Worm (Caenorhabditis elegans) whole organism, young adult: ENCODE data around the gene C39B5.2.
A peak's percentile ranks its signal among the peaks of the same experiment; 100 is the strongest.

Source experiments
- F22D6.2 ChIP-seq: sonication (generic microtip); optimal IDR thresholded peaks from 2 replicates; lab custom pipeline; 2016; ENCODE audit warnings: mild to moderate bottlenecking, missing genetic modification characterization, missing compliant biosample characterization
- F33H1.4 ChIP-seq: fragments of 200-800 bp; sonication (Bioruptor generic); IDR thresholded peaks from 2 replicates; pipeline ENCODE4 v1.3.6; 2022; ENCODE audit warnings: missing genetic modification reagents, missing genetic modification characterization, missing compliant biosample characterization
- F37B4.10 ChIP-seq: fragments of 200-800 bp; sonication (Bioruptor generic); IDR thresholded peaks from 2 replicates; pipeline ENCODE4 v1.3.6; 2022; ENCODE audit warnings: missing genetic modification characterization, missing compliant biosample characterization
- F52B5.7 ChIP-seq: sonication (generic microtip); optimal IDR thresholded peaks from 2 replicates; lab custom pipeline; 2016; ENCODE audit warnings: mild to moderate bottlenecking, missing genetic modification characterization, missing compliant biosample characterization
- F55B11.4 ChIP-seq: sonication (generic microtip); optimal IDR thresholded peaks from 2 replicates; lab custom pipeline; 2016; ENCODE audit warnings: missing compliant biosample characterization, missing genetic modification characterization, borderline replicate concordance; ENCODE audit not compliant: insufficient read depth
- F57A8.1 ChIP-seq: fragments of 200-800 bp; sonication (Bioruptor generic); optimal IDR thresholded peaks from 2 replicates; lab custom pipeline; 2018; ENCODE audit warnings: mild to moderate bottlenecking, missing genetic modification characterization, moderate library complexity, missing compliant biosample characterization
- F57C9.4 ChIP-seq: sonication (generic microtip); optimal IDR thresholded peaks from 2 replicates; lab custom pipeline; 2017; ENCODE audit warnings: mild to moderate bottlenecking, missing genetic modification characterization, missing compliant biosample characterization
- K11D2.4 ChIP-seq: fragments of 200-800 bp; sonication (Bioruptor generic); IDR thresholded peaks from 2 replicates; pipeline ENCODE4 v1.3.6; 2022; ENCODE audit warnings: missing genetic modification reagents, missing genetic modification characterization, missing compliant biosample characterization
- K12H6.12 ChIP-seq: fragments of 200-800 bp; sonication (Bioruptor generic); optimal IDR thresholded peaks from 2 replicates; lab custom pipeline; 2018; ENCODE audit warnings: mild to moderate bottlenecking, missing genetic modification characterization, missing compliant biosample characterization
- Y53F4B.3 ChIP-seq: fragments of 200-800 bp; sonication (Bioruptor generic); IDR thresholded peaks from 2 replicates; pipeline ENCODE4 v1.3.6; 2022; ENCODE audit warnings: missing genetic modification reagents, missing genetic modification characterization, missing compliant biosample characterization
- aptf-2 ChIP-seq: fragments of 200-800 bp; sonication (Bioruptor generic); conservative IDR thresholded peaks from 2 replicates; pipeline ENCODE4 v1.3.6; 2022; ENCODE audit warnings: missing genetic modification reagents, missing genetic modification characterization, missing compliant biosample characterization
- atf-7 ChIP-seq: sonication (generic microtip); optimal IDR thresholded peaks from 2 replicates; lab custom pipeline; 2017; ENCODE audit warnings: mild to moderate bottlenecking, missing genetic modification characterization, missing compliant biosample characterization
- cebp-1 ChIP-seq, 2 experiments: fragments of 200-800 bp in 1 of 2; sonication (Bioruptor generic) in 1 of 2; sonication (generic microtip) in 1 of 2; IDR thresholded peaks in 1 of 2; optimal IDR thresholded peaks in 1 of 2; 2 replicates each; pipeline versions ENCODE4 v1.3.6 to Lab custom; 2017 to 2022; ENCODE audit warnings: missing compliant biosample characterization in 2 of 2, missing genetic modification characterization in 2 of 2, mild to moderate bottlenecking in 1 of 2, missing genetic modification reagents in 1 of 2, moderate library complexity in 1 of 2
- cebp-2 ChIP-seq: fragments of 200-800 bp; sonication (Bioruptor generic); IDR thresholded peaks from 2 replicates; pipeline ENCODE4 v1.3.6; 2022; ENCODE audit warnings: missing genetic modification characterization, missing compliant biosample characterization
- die-1 ChIP-seq: sonication (generic microtip); optimal IDR thresholded peaks from 2 replicates; lab custom pipeline; 2016; ENCODE audit warnings: missing genotype, mild to moderate bottlenecking, missing genetic modification characterization, missing compliant biosample characterization
- dpl-1 ChIP-seq: fragments of 150-350 bp; optimal IDR thresholded peaks from 2 replicates; lab custom pipeline; 2014; ENCODE audit warnings: missing biosample characterization, missing genetic modification reagents, missing genetic modification characterization
- egl-44 ChIP-seq: fragments of 200-800 bp; sonication (Bioruptor generic); IDR thresholded peaks from 2 replicates; pipeline ENCODE4 v1.3.6; 2022; ENCODE audit warnings: missing genetic modification reagents, missing genetic modification characterization, missing compliant biosample characterization
- hlh-26 ChIP-seq: fragments of 200-800 bp; sonication (Bioruptor generic); conservative IDR thresholded peaks from 2 replicates; pipeline ENCODE4 v1.3.6; 2022; ENCODE audit warnings: missing genetic modification reagents, missing genetic modification characterization, missing compliant biosample characterization
- lin-26 ChIP-seq: fragments of 200-800 bp; sonication (Bioruptor generic); IDR thresholded peaks from 2 replicates; pipeline ENCODE4 v1.3.6; 2022; ENCODE audit warnings: missing genetic modification reagents, missing genetic modification characterization, missing compliant biosample characterization
- lin-40 ChIP-seq: sonication (generic microtip); optimal IDR thresholded peaks from 2 replicates; lab custom pipeline; 2016; ENCODE audit warnings: missing genetic modification characterization, mild to moderate bottlenecking, missing compliant biosample characterization, missing genotype, missing genetic modification reagents
- lir-1 ChIP-seq: fragments of 200-800 bp; sonication (Bioruptor generic); conservative IDR thresholded peaks from 2 replicates; pipeline ENCODE4 v1.3.6; 2022; ENCODE audit warnings: missing genetic modification reagents, missing genetic modification characterization, missing compliant biosample characterization
- madf-8 ChIP-seq: fragments of 200-800 bp; sonication (Bioruptor generic); conservative IDR thresholded peaks from 2 replicates; pipeline ENCODE4 v1.3.6; 2022; ENCODE audit warnings: missing genetic modification reagents, missing genetic modification characterization, missing compliant biosample characterization
- mcd-1 ChIP-seq: fragments of 200-800 bp; sonication (Bioruptor generic); IDR thresholded peaks from 2 replicates; pipeline ENCODE4 v1.3.6; 2022; ENCODE audit warnings: missing genetic modification reagents, missing genetic modification characterization, missing compliant biosample characterization
- mxl-1 ChIP-seq: sonication (generic microtip); optimal IDR thresholded peaks from 2 replicates; lab custom pipeline; 2016; ENCODE audit warnings: missing genetic modification characterization, missing compliant biosample characterization
- nhr-80 ChIP-seq: sonication (generic microtip); optimal IDR thresholded peaks from 2 replicates; lab custom pipeline; 2016; ENCODE audit warnings: missing genetic modification characterization, missing compliant biosample characterization
- pbrm-1 ChIP-seq: fragments of 200-800 bp; sonication (Bioruptor generic); IDR thresholded peaks from 2 replicates; pipeline ENCODE4 v1.3.6; 2022; ENCODE audit warnings: missing genetic modification reagents, missing genetic modification characterization, missing compliant biosample characterization
- pha-4 ChIP-seq: fragments of 150-350 bp; sonication (generic microtip); optimal IDR thresholded peaks from 2 replicates; lab custom pipeline; 2014; ENCODE audit warnings: missing biosample characterization, missing genetic modification reagents, missing genetic modification characterization
- sdz-38 ChIP-seq: sonication (generic microtip); optimal IDR thresholded peaks from 2 replicates; lab custom pipeline; 2016; ENCODE audit warnings: missing genotype, missing genetic modification characterization, missing compliant biosample characterization
- snpc-1.1 ChIP-seq: sonication (generic microtip); optimal IDR thresholded peaks from 2 replicates; lab custom pipeline; 2017; ENCODE audit warnings: missing genetic modification characterization, mild to moderate bottlenecking, missing compliant biosample characterization, antibody characterized with exemption, moderate library complexity, missing genotype, missing genetic modification reagents; ENCODE audit not compliant: insufficient read depth
- snpc-4 ChIP-seq, 5 experiments: fragments of 150-350 bp in 1 of 5; sonication (generic microtip) in 4 of 5; optimal IDR thresholded peaks; 2 replicates each; lab custom pipeline; 2014 to 2018; ENCODE audit warnings: missing genetic modification characterization in 5 of 5, missing biosample characterization in 3 of 5, antibody characterized with exemption in 2 of 5, mild to moderate bottlenecking in 2 of 5, missing compliant biosample characterization in 2 of 5, missing genotype in 2 of 5, moderate library complexity in 2 of 5, missing genetic modification reagents in 1 of 5
- somi-1 ChIP-seq: fragments of 200-800 bp; sonication (Bioruptor generic); optimal IDR thresholded peaks from 2 replicates; lab custom pipeline; 2018; ENCODE audit warnings: mild to moderate bottlenecking, missing genetic modification characterization, missing compliant biosample characterization
- xnd-1 ChIP-seq: sonication (generic microtip); optimal IDR thresholded peaks from 2 replicates; lab custom pipeline; 2016; ENCODE audit warnings: missing genotype, missing genetic modification reagents, missing genetic modification characterization, missing compliant biosample characterization
- zfh-2 ChIP-seq: fragments of 200-800 bp; sonication (Bioruptor generic); conservative IDR thresholded peaks from 2 replicates; pipeline ENCODE4 v1.3.6; 2022; ENCODE audit warnings: missing genetic modification reagents, missing genetic modification characterization, missing compliant biosample characterization
- ztf-6 ChIP-seq: fragments of 200-800 bp; sonication (Bioruptor generic); IDR thresholded peaks from 2 replicates; pipeline ENCODE4 v1.3.6; 2022; ENCODE audit warnings: missing genetic modification reagents, missing genetic modification characterization, missing compliant biosample characterization

C39B5.2 gene

ce11 chrIII:2265986-2266701 lies 31.5 kb downstream of the C39B5.2 start, which contains the start of gene fbxa-9:
Gene fbxa-9 (plus strand): TSS chrIII:2266651.
- TF ChIP-seq pha-4 (tag; lab: Kevin White, UChicago): no peak

DNA sequence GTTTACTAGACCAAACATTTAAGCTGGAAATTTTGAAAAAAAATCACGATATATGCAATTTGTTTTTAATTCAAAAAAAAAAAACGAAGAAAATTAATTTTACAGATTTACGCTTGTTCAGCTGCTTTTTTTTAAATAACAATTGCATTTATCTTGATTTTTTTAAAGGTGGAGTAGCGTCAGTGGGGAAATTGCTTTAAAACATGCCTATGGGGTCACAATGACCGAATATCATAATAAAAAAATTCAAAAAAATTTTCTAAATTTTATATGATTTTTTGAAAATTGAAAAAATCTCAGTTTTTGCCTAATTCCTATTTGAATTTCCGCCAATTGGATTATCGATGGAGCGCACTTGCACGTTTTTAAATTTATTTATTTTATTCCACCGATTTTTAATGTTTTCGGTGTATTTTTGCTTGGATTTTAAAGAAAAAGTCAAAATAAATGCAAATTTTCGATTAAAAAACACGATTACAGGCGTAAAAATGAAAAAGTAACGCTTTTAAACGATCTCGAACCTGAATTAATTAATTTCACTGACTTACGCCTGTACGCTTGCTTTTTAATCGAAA lies 36.4 kb downstream of the C39B5.2 start:
- TF ChIP-seq mcd-1 (GFP tag; lab: Robert Waterston, UW): peak; percentile 71; the same call in 1 of the 2 replicates

- peak; percentile 5 for TF ChIP-seq nhr-80 (tag; lab: Kevin White, UChicago)
- TF ChIP-seq hlh-26 (GFP tag; lab: Robert Waterston, UW): no peak
Measured at ce11 chrIII:2272075-2272474, 37.4 kb downstream of the C39B5.2 start, which contains the start of gene fbxa-48. Gene fbxa-48 (minus strand): TSS chrIII:2272175.

DNA sequence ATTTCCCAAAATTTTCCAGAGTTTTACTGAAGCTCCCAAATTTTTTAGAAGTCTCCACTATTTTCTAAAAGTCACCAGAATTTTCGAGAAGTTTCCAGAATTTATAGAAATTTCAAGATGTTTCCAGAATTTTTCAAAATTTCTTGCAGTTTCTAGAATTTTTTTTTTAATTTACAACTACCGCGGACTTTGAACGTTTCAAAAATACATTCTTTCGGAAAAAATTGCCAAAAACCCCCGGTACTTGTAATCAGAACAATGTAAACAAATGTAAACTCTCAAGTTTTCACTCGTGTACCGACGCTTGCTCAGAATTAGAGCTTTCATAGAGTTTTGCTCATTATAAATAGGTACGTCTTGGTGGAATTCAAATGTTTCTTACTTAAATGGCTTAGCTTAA lies 38.0 kb downstream of the C39B5.2 start, which contains the start of gene fbxa-39:
fbxa-39 (plus strand) TSS at position 301 of the 400 bp plus-strand sequence.
- no peak for TF ChIP-seq snpc-4 (GFP tag; optimal IDR thresholded peaks at IDR 0.05; lab: Kevin White, UChicago)
- no peak for TF ChIP-seq snpc-4 (tag; optimal IDR thresholded peaks at IDR 0.05; lab: Kevin White, UChicago)
- TF ChIP-seq F37B4.10: no peak
- TF ChIP-seq F22D6.2 (tag; lab: Kevin White, UChicago): no peak
- TF ChIP-seq, all 124 proteins: peak for 0

DNA sequence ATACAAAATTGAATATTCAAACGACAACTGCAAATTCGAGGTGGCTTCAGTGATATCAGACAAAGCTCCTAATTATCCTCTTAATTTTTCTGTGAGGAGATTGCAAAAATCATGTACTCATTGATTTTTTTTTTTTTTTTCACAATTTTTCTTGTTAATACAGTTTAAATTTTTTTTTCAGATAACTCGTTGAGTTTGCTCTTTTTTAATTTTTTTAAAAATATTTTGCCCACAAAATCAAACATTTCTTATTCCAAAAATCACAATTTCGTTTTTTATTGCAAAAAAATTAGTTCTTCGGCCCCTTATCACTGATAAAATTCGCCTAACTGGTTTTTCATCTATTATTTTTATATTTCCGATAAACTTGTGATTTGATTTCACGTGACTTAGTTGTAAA lies 42.2 kb downstream of the C39B5.2 start, which contains the start of gene Y54F10BM.21:
Y54F10BM.21 (plus strand) TSS at position 301 of the 400 bp plus-strand sequence.
- TF ChIP-seq cebp-2 (GFP tag; lab: Robert Waterston, UW): no peak
- TF ChIP-seq, all 124 proteins: peak for 0

DNA sequence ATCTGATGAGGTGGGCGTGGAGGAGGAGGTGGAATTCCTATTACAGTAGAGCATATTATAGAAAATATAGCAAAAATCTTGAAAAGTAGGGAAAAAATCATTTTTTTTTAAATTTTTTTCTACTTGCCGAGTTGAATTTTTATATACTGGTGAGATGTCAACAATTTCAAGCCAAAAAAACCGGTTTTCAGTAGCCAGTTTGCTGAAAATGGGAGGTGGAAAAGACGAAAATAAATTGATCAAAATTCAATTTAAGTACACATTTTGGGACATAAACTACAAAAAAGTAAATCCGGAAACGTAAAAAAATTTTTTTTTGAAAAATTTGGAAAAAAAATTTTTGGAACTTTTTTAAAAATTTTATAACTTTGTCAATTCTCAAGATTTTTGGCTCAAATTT lies 44.8 kb downstream of the C39B5.2 start, which contains the start of gene Y54F10BM.23:
Y54F10BM.23 (minus strand) TSS at position 101 of the 400 bp plus-strand sequence.
- no peak for TF ChIP-seq F57C9.4 (tag; lab: Kevin White, UChicago)
- no peak for TF ChIP-seq ztf-6 (GFP tag; lab: Robert Waterston, UW)
- TF ChIP-seq die-1 (tag; lab: Kevin White, UChicago): no peak
- TF ChIP-seq snpc-1.1: no peak
- TF ChIP-seq cebp-1 (GFP tag; IDR thresholded peaks at IDR 0.05; lab: Robert Waterston, UW): no peak
- no peak for TF ChIP-seq cebp-1 (tag; optimal IDR thresholded peaks at IDR 0.05; lab: Kevin White, UChicago)
- TF ChIP-seq lin-40 (tag; lab: Kevin White, UChicago): no peak
- TF ChIP-seq F57A8.1: no peak
- no peak for TF ChIP-seq mxl-1 (tag; lab: Kevin White, UChicago)
- no peak for TF ChIP-seq atf-7
- TF ChIP-seq pbrm-1 (GFP tag; lab: Robert Waterston, UW): no peak
- no peak for TF ChIP-seq hlh-26 (GFP tag; lab: Robert Waterston, UW)
- no peak for TF ChIP-seq K11D2.4 (GFP tag; lab: Robert Waterston, UW)
- no peak for TF ChIP-seq sdz-38 (tag; lab: Kevin White, UChicago)
- TF ChIP-seq Y53F4B.3: no peak
- TF ChIP-seq K12H6.12: no peak
- no peak for TF ChIP-seq aptf-2 (GFP tag; lab: Robert Waterston, UW)
- no peak for TF ChIP-seq F33H1.4 (GFP tag; lab: Robert Waterston, UW)

ce11 chrIII:2280569-2280968 lies 45.9 kb downstream of the C39B5.2 start, which contains the start of gene Y54F10BM.22:
Gene Y54F10BM.22 (plus strand): TSS chrIII:2280899.
- TF ChIP-seq dpl-1 (no peak), xnd-1 (tag; lab: Kevin White, UChicago) (no peak), ztf-6 (GFP tag; lab: Robert Waterston, UW) (no peak), cebp-1 (GFP tag; IDR thresholded peaks at IDR 0.05; lab: Robert Waterston, UW) (no peak), cebp-1 (tag; optimal IDR thresholded peaks at IDR 0.05; lab: Kevin White, UChicago) (no peak), egl-44 (GFP tag; lab: Robert Waterston, UW) (no peak), somi-1 (GFP tag; lab: Kevin White, UChicago) (no peak), lin-26 (GFP tag; lab: Robert Waterston, UW) (no peak), F52B5.7 (tag; lab: Kevin White, UChicago) (no peak), madf-8 (GFP tag; lab: Robert Waterston, UW) (no peak), F55B11.4 (tag; lab: Kevin White, UChicago) (no peak), lir-1 (GFP tag; lab: Robert Waterston, UW) (no peak), zfh-2 (no peak), F22D6.2 (tag; lab: Kevin White, UChicago) (no peak), pbrm-1 (GFP tag; lab: Robert Waterston, UW) (no peak)
